Fruit fly (Drosophila melanogaster): ENCODE results near the gene CG4496.

CG4496 gene

dm6 chr2L:7189674-7190073, at the start of gene CG4496:
TSS of gene CG4496 (minus strand) at chr2L:7190010.
- no peak for TF ChIP-seq tna (GFP tag; IDR thresholded peaks at IDR 0.05; ENCODE audit: partially characterized antibody)
- TF ChIP-seq bsh (GFP tag; optimal IDR thresholded peaks at IDR 0.05) = peak in 1 of 2 experiments; percentile 3
- TF ChIP-seq wek (GFP tag; optimal IDR thresholded peaks at IDR 0.05) = no peak
- peak; percentile 24 for TF ChIP-seq Med (GFP tag)
- TF ChIP-seq NC2α (GFP tag; optimal IDR thresholded peaks at IDR 0.05) = no peak
- TF ChIP-seq Optix (GFP tag; IDR thresholded peaks at IDR 0.05) = no peak
- peak; percentile 48 for TF ChIP-seq nom (GFP tag; optimal IDR thresholded peaks at IDR 0.05)
- no peak for TF ChIP-seq nau (GFP tag; optimal IDR thresholded peaks at IDR 0.05)
- TF ChIP-seq Ets65A (GFP tag) = peak; percentile 38
- TF ChIP-seq zfh1 (GFP tag; IDR thresholded peaks at IDR 0.05) = 0 out of 3 replicates have a peak, but pooled peaks have one; percentile 35
- TF ChIP-seq Neu2 (GFP tag; optimal IDR thresholded peaks at IDR 0.05; ENCODE audit: borderline replicate concordance) = no peak
- TF ChIP-seq Stat92E (GFP tag; optimal IDR thresholded peaks at IDR 0.05) = no peak
- no peak for TF ChIP-seq Gsc (GFP tag; IDR thresholded peaks at IDR 0.05)
- no peak for TF ChIP-seq Jarid2 (GFP tag; optimal IDR thresholded peaks at IDR 0.05)
- no peak for TF ChIP-seq CG1832 (GFP tag; optimal IDR thresholded peaks at IDR 0.05)
- TF ChIP-seq Rx (GFP tag; IDR thresholded peaks at IDR 0.05) = no peak
- TF ChIP-seq Opbp (GFP tag; IDR thresholded peaks at IDR 0.05; ENCODE audit: partially characterized antibody) = no peak
- TF ChIP-seq tgo (GFP tag; IDR thresholded peaks at IDR 0.05) = no peak
- no peak for TF ChIP-seq CG18764 (GFP tag; optimal IDR thresholded peaks at IDR 0.05)
- TF ChIP-seq CG33213 (GFP tag; optimal IDR thresholded peaks at IDR 0.05) = no peak
- TF ChIP-seq H2.0 (GFP tag; IDR thresholded peaks at IDR 0.05) = no peak
- TF ChIP-seq Drgx (GFP tag; IDR thresholded peaks at IDR 0.05) = peak; percentile 10; the same call in 1 of the 2 replicates
- TF ChIP-seq Blimp-1 (GFP tag; optimal IDR thresholded peaks at IDR 0.05) = no peak
- TF ChIP-seq Dll (GFP tag; IDR thresholded peaks at IDR 0.05; ENCODE audit: partially characterized antibody) = no peak
- TF ChIP-seq Sry-β (GFP tag; optimal IDR thresholded peaks at IDR 0.05) = no peak
- no peak for TF ChIP-seq CG13624 (GFP tag; optimal IDR thresholded peaks at IDR 0.05)
- TF ChIP-seq CG11723 (GFP tag; optimal IDR thresholded peaks at IDR 0.05) = no peak
- TF ChIP-seq kah (GFP tag; optimal IDR thresholded peaks at IDR 0.05) = no peak
- no peak for TF ChIP-seq disco-r (GFP tag; optimal IDR thresholded peaks at IDR 0.05)

dm6 chr2L:7239310-7239709, 49.5 kb upstream of the CG4496 start:
- TF ChIP-seq CG34376 (GFP tag; optimal IDR thresholded peaks at IDR 0.05) (peak; percentile 23), CG3726 (GFP tag; IDR thresholded peaks at IDR 0.05) (no peak), Xrp1 (GFP tag; IDR thresholded peaks at IDR 0.05) (peak; percentile 36; the same call in 1 of the 2 replicates), sob (GFP tag; IDR thresholded peaks at IDR 0.05) (peak; percentile 31; the same call in 1 of the 2 replicates), fd3F (GFP tag; optimal IDR thresholded peaks at IDR 0.05) (peak; percentile 52), fd102C (GFP tag; optimal IDR thresholded peaks at IDR 0.05) (no peak), amos (GFP tag; IDR thresholded peaks at IDR 0.05; ENCODE audit: partially characterized antibody) (no peak), Deaf1 (tag; optimal IDR thresholded peaks at IDR 0.05) (no peak), Hmr (GFP tag; optimal IDR thresholded peaks at IDR 0.05) (peak; percentile 70), Trl (optimal IDR thresholded peaks at IDR 0.05) (no peak), Trl (GFP tag; optimal IDR thresholded peaks at IDR 0.05) (peak; percentile 32), CrebB (tag; optimal IDR thresholded peaks at IDR 0.05) (peak; percentile 13), CG8478 (optimal IDR thresholded peaks at IDR 0.05) (no peak), jigr1 (GFP tag; IDR thresholded peaks at IDR 0.05) (no peak), zfh1 (GFP tag; IDR thresholded peaks at IDR 0.05) (no peak), ERR (GFP tag; optimal IDR thresholded peaks at IDR 0.05) (peak; percentile 38), BtbVII (GFP tag; optimal IDR thresholded peaks at IDR 0.05) (peak; percentile 36), wek (GFP tag; optimal IDR thresholded peaks at IDR 0.05) (no peak), Mad (GFP tag; optimal IDR thresholded peaks at IDR 0.05) (peak; percentile 29), kay (GFP tag; optimal IDR thresholded peaks at IDR 0.05) (no peak), CG10543 (GFP tag; optimal IDR thresholded peaks at IDR 0.05) (peak; percentile 41), CG9727 (GFP tag; optimal IDR thresholded peaks at IDR 0.05) (peak; percentile 66), CG16813 (GFP tag; IDR thresholded peaks at IDR 0.05; ENCODE audit: partially characterized antibody) (no peak), CG9609 (GFP tag; optimal IDR thresholded peaks at IDR 0.05) (no peak), CG32772 (GFP tag; IDR thresholded peaks at IDR 0.05) (no peak)

All from whole organism, embryonic.